Fruit fly (Drosophila melanogaster): ENCODE data around the gene CG6830.

dm6 chr3R:11673955-11674663 is 10.0 kb downstream of the CG6830 start, which contains the start of gene CG14715:
- TF ChIP-seq CG8478 (optimal IDR thresholded peaks at IDR 0.05), result no peak
- no peak for TF ChIP-seq CTCF (optimal IDR thresholded peaks at IDR 0.05)
